Worm (Caenorhabditis elegans): ENCODE data around the gene nse-4.

The nse-4 gene

ce11 chrIV:11434575-11434974 is 46.1 kb upstream of the nse-4 start:
- peak; percentile 39 for TF ChIP-seq ces-1 (GFP tag; optimal IDR thresholded peaks at IDR 0.05)
- no peak for TF ChIP-seq zip-8 (tag; optimal IDR thresholded peaks at IDR 0.05)

- TF ChIP-seq lsy-2 (tag; optimal IDR thresholded peaks at IDR 0.05) (no peak), ces-1 (GFP tag; optimal IDR thresholded peaks at IDR 0.05) (peak; percentile 46)
Measured at ce11 chrIV:11435761-11436160, 44.9 kb upstream of the nse-4 start.

DNA sequence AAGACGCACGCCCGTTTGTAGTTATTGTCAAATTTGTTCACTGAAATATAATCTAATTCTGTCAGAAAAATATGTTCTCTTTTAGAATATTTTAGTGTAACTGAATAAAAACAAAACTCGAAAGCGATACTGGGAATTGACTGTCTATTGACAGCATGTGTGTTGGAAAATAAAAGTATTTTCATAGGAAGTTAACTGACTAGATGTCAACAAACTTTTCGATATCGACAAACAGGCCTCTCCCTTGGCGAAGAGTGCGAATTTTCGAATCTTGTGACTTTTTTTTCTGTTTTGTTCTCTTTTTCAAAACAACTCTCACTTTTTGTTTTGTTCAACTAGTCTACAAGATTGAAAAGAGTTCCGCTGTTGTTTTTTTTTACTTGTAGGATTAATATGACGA is 42.4 kb upstream of the nse-4 start:
- TF ChIP-seq blmp-1 (tag; optimal IDR thresholded peaks at IDR 0.05): no peak
- no peak for TF ChIP-seq cnd-1 (tag; optimal IDR thresholded peaks at IDR 0.05)
- TF ChIP-seq unc-120 (tag; optimal IDR thresholded peaks at IDR 0.05; ENCODE audit: poor library complexity, severe bottlenecking): no peak
- TF ChIP-seq unc-62 (GFP tag; optimal IDR thresholded peaks at IDR 0.05): no peak
- TF ChIP-seq unc-39 (tag; optimal IDR thresholded peaks at IDR 0.05): no peak
- TF ChIP-seq mab-5 (tag; optimal IDR thresholded peaks at IDR 0.05): no peak
- no peak for TF ChIP-seq ztf-11 (tag; optimal IDR thresholded peaks at IDR 0.05)
- no peak for TF ChIP-seq mep-1 (tag; optimal IDR thresholded peaks at IDR 0.05)
- TF ChIP-seq mls-2 (tag; optimal IDR thresholded peaks at IDR 0.05): no peak
- no peak for TF ChIP-seq ces-1 (GFP tag; optimal IDR thresholded peaks at IDR 0.05)
- TF ChIP-seq elt-1 (tag; optimal IDR thresholded peaks at IDR 0.05; ENCODE audit: borderline replicate concordance, insufficient read depth): no peak
- TF ChIP-seq zip-8 (tag; optimal IDR thresholded peaks at IDR 0.05): no peak
- TF ChIP-seq tbx-8 (GFP tag; optimal IDR thresholded peaks at IDR 0.05): no peak
- TF ChIP-seq nhr-76 (tag; optimal IDR thresholded peaks at IDR 0.05): no peak
- no peak for TF ChIP-seq nhr-2 (tag; optimal IDR thresholded peaks at IDR 0.05)
- TF ChIP-seq pha-4 (tag; optimal IDR thresholded peaks at IDR 0.05): no peak
- TF ChIP-seq hlh-1 (tag; optimal IDR thresholded peaks at IDR 0.05): no peak

DNA sequence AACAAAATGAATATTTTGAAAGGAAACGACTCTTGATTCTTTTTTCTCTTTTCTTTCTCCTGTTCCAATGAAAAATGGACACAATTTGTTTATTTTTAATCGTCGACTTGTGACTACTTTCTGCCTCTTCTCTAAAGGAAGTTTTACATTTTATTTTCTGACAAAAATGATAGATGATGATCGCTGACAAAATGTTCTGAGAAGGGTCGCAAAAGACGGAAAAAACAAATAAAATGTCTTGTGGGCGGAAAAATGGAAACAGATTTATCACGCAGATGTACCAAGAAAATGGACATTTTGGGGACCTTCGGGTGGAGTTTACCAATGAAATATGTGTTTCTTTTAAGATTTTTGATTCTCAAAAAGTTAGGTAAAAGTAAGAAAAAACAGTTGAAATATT is 27.7 kb upstream of the nse-4 start:
- TF ChIP-seq pha-4 (tag; optimal IDR thresholded peaks at IDR 0.05): no peak
- TF ChIP-seq snpc-4 (tag; optimal IDR thresholded peaks at IDR 0.05): no peak
- no peak for TF ChIP-seq mab-5 (tag; optimal IDR thresholded peaks at IDR 0.05)
- TF ChIP-seq ztf-11 (tag; optimal IDR thresholded peaks at IDR 0.05): no peak
- TF ChIP-seq unc-39 (tag; optimal IDR thresholded peaks at IDR 0.05): no peak
- no peak for TF ChIP-seq ceh-39 (tag; optimal IDR thresholded peaks at IDR 0.05)
- TF ChIP-seq lin-32 (GFP tag; optimal IDR thresholded peaks at IDR 0.05): no peak
- no peak for TF ChIP-seq elt-1 (tag; optimal IDR thresholded peaks at IDR 0.05; ENCODE audit: borderline replicate concordance, insufficient read depth)
- no peak for TF ChIP-seq ceh-43 (GFP tag; optimal IDR thresholded peaks at IDR 0.05)
- TF ChIP-seq sptf-1 (tag; optimal IDR thresholded peaks at IDR 0.05): no peak
- no peak for TF ChIP-seq zip-8 (tag; optimal IDR thresholded peaks at IDR 0.05)
- TF ChIP-seq nhr-12 (tag; optimal IDR thresholded peaks at IDR 0.05): no peak
- no peak for TF ChIP-seq lsy-2 (tag; optimal IDR thresholded peaks at IDR 0.05)
- no peak for TF ChIP-seq unc-62 (GFP tag; optimal IDR thresholded peaks at IDR 0.05)
- no peak for TF ChIP-seq nhr-2 (tag; optimal IDR thresholded peaks at IDR 0.05)
- TF ChIP-seq ces-1 (GFP tag; optimal IDR thresholded peaks at IDR 0.05): no peak
- no peak for TF ChIP-seq sem-2 (GFP tag; optimal IDR thresholded peaks at IDR 0.05)
- no peak for TF ChIP-seq bed-3 (GFP tag; optimal IDR thresholded peaks at IDR 0.05)

ce11 chrIV:11455824-11456223 is 24.8 kb upstream of the nse-4 start:
- TF ChIP-seq ces-1 (GFP tag; optimal IDR thresholded peaks at IDR 0.05): no peak
- TF ChIP-seq elt-3 (tag; optimal IDR thresholded peaks at IDR 0.05): no peak
- no peak for TF ChIP-seq ceh-43 (GFP tag; optimal IDR thresholded peaks at IDR 0.05)
- TF ChIP-seq elt-1 (tag; optimal IDR thresholded peaks at IDR 0.05; ENCODE audit: borderline replicate concordance, insufficient read depth): no peak
- TF ChIP-seq unc-62 (GFP tag; optimal IDR thresholded peaks at IDR 0.05): no peak
- no peak for TF ChIP-seq hlh-1 (tag; optimal IDR thresholded peaks at IDR 0.05)
- TF ChIP-seq pha-4 (tag; optimal IDR thresholded peaks at IDR 0.05): no peak
- no peak for TF ChIP-seq nhr-12 (tag; optimal IDR thresholded peaks at IDR 0.05)
- TF ChIP-seq tbx-8 (GFP tag; optimal IDR thresholded peaks at IDR 0.05): no peak
- TF ChIP-seq zip-8 (tag; optimal IDR thresholded peaks at IDR 0.05): no peak
- no peak for TF ChIP-seq bed-3 (GFP tag; optimal IDR thresholded peaks at IDR 0.05)
- TF ChIP-seq unc-120 (tag; optimal IDR thresholded peaks at IDR 0.05; ENCODE audit: poor library complexity, severe bottlenecking): no peak
- no peak for TF ChIP-seq nhr-237 (tag; optimal IDR thresholded peaks at IDR 0.05)
- TF ChIP-seq cnd-1 (tag; optimal IDR thresholded peaks at IDR 0.05): no peak
- no peak for TF ChIP-seq ztf-11 (tag; optimal IDR thresholded peaks at IDR 0.05)

DNA sequence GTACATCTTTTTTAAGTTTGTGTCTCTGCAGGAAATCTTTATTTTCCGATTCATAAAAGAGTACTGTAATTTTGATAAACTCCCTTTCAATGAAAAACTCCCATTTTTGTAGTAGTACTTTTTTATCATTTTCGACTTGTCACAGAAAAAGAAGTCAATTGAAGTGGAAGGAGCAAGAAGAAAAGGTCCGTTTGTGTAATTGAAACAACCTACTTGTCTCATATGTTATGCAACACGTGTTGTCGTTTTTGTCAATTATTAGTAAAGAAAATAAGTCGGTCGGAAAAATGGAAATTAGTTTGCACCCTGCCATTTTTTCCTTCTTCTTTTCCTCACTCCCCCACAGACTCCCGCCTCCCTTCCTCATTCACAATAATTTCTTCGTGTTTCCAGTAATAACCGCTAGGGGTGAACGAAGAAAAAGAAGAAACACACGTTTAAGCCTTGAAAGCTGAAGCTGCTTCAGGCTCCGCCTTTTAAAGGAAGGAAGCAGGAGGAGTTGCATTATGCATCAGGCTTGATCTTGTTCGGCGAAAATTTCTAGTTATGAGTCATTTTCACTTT is 21.9 kb upstream of the nse-4 start:
- no peak for TF ChIP-seq lsy-2 (tag; optimal IDR thresholded peaks at IDR 0.05)
- no peak for TF ChIP-seq M03D4.4 (tag; optimal IDR thresholded peaks at IDR 0.05)
- TF ChIP-seq ham-2 (GFP tag; optimal IDR thresholded peaks at IDR 0.05): no peak
- no peak for TF ChIP-seq unc-120 (tag; optimal IDR thresholded peaks at IDR 0.05; ENCODE audit: poor library complexity, severe bottlenecking)
- TF ChIP-seq pha-4 (tag; optimal IDR thresholded peaks at IDR 0.05): no peak
- no peak for TF ChIP-seq mab-5 (tag; optimal IDR thresholded peaks at IDR 0.05)
- no peak for TF ChIP-seq ztf-11 (tag; optimal IDR thresholded peaks at IDR 0.05)
